Worm (Caenorhabditis elegans) whole organism, L4/young adult: ENCODE data around the gene npr-2.

Source experiments
- dao-5 ChIP-seq: sonication (generic microtip); optimal IDR thresholded peaks from 2 replicates; lab custom pipeline; 2016; ENCODE audit warnings: missing genotype, missing genetic modification characterization, moderate library complexity, missing compliant biosample characterization
- him-1 ChIP-seq: sonication (generic microtip); optimal IDR thresholded peaks from 2 replicates; lab custom pipeline; 2016; ENCODE audit warnings: missing genotype, missing genetic modification reagents, missing genetic modification characterization, missing compliant biosample characterization

ce11 chrIV:9592413-9592812, 12.5 kb upstream of the npr-2 start, which contains the start of gene pei-1:
- TF ChIP-seq him-1 (tag; lab: Kevin White, UChicago) (no peak), dao-5 (tag; lab: Kevin White, UChicago) (no peak)
